Fruit fly (Drosophila melanogaster): ENCODE data around the gene gammaSnap2.
A peak's percentile ranks its signal among the peaks of the same experiment; 100 is the strongest.

Gene gammaSnap2

dm6 chr3R:10139649-10140598, 18.7 kb upstream of the gammaSnap2 start, which contains the start of gene tws (continued):
- TF ChIP-seq so (GFP tag; IDR thresholded peaks at IDR 0.05) (peak; percentile 86; the same call in 2 of the 3 replicates), GATAe (GFP tag; conservative IDR thresholded peaks at IDR 0.05) (no peak), gsb (GFP tag; IDR thresholded peaks at IDR 0.05) (no peak), crp (GFP tag; optimal IDR thresholded peaks at IDR 0.05) (no peak), Stat92E (GFP tag; optimal IDR thresholded peaks at IDR 0.05) (no peak), wor (GFP tag; IDR thresholded peaks at IDR 0.05) (no peak), jigr1 (GFP tag; IDR thresholded peaks at IDR 0.05) (no peak), Atf-2 (GFP tag; optimal IDR thresholded peaks at IDR 0.05) (peak; percentile 43), Hmr (GFP tag; optimal IDR thresholded peaks at IDR 0.05) (peak; percentile 58), CG6765 (GFP tag; optimal IDR thresholded peaks at IDR 0.05) (peak; percentile 59), CG15601 (tag; optimal IDR thresholded peaks at IDR 0.05) (peak; percentile 10), vfl (GFP tag; optimal IDR thresholded peaks at IDR 0.05) (no peak), CG7963 (GFP tag; IDR thresholded peaks at IDR 0.05; ENCODE audit: partially characterized antibody) (no peak), CG4360 (GFP tag; IDR thresholded peaks at IDR 0.05) (peak; percentile 71), tup (GFP tag; optimal IDR thresholded peaks at IDR 0.05) (peak; percentile 36), CG13894 (tag; optimal IDR thresholded peaks at IDR 0.05) (peak; percentile 35), CG31224 (GFP tag; IDR thresholded peaks at IDR 0.05) (peak; percentile 30; the same call in 1 of the 2 replicates), lab (GFP tag; optimal IDR thresholded peaks at IDR 0.05) (peak; percentile 75), CG14014 (GFP tag; IDR thresholded peaks at IDR 0.05) (peak; percentile 78), dmrt11E (tag; optimal IDR thresholded peaks at IDR 0.05) (no peak), Adf1 (GFP tag; IDR thresholded peaks at IDR 0.05) (peak; percentile 7; the same call in 1 of the 2 replicates), CG30403 (GFP tag; optimal IDR thresholded peaks at IDR 0.05) (peak; percentile 50), Mes4 (GFP tag; optimal IDR thresholded peaks at IDR 0.05) (peak; percentile 12), cas (GFP tag; IDR thresholded peaks at IDR 0.05) (peak; percentile 28; the same call in 1 of the 2 replicates), hth (optimal IDR thresholded peaks at IDR 0.05) (no peak), ranshi (GFP tag; IDR thresholded peaks at IDR 0.05) (peak; percentile 45; the same call in 1 of the 2 replicates), E2f2 (GFP tag; IDR thresholded peaks at IDR 0.05) (peak; percentile 57), CG10209 (GFP tag; optimal IDR thresholded peaks at IDR 0.05) (peak; percentile 66), Doc2 (GFP tag; IDR thresholded peaks at IDR 0.05) (no peak), CG13775 (GFP tag; optimal IDR thresholded peaks at IDR 0.05) (peak; percentile 37), CG4404 (GFP tag; IDR thresholded peaks at IDR 0.05) (no peak), ind (GFP tag; optimal IDR thresholded peaks at IDR 0.05) (peak; percentile 2), CG9876 (GFP tag; optimal IDR thresholded peaks at IDR 0.05) (no peak), Blimp-1 (GFP tag; optimal IDR thresholded peaks at IDR 0.05) (peak; percentile 32), Ada2b (GFP tag; IDR thresholded peaks at IDR 0.05) (peak; percentile 58), YL-1 (GFP tag; optimal IDR thresholded peaks at IDR 0.05) (no peak), wdn (GFP tag; IDR thresholded peaks at IDR 0.05) (peak; percentile 58), CG10147 (GFP tag; optimal IDR thresholded peaks at IDR 0.05) (peak; percentile 61), CG1647 (GFP tag; optimal IDR thresholded peaks at IDR 0.05) (no peak), Chrac-16 (GFP tag; optimal IDR thresholded peaks at IDR 0.05) (no peak), CG15514 (GFP tag; optimal IDR thresholded peaks at IDR 0.05) (peak; percentile 51), Neu2 (GFP tag; optimal IDR thresholded peaks at IDR 0.05; ENCODE audit: borderline replicate concordance) (no peak), CG2199 (GFP tag; IDR thresholded peaks at IDR 0.05) (peak; percentile 59; the same call in 1 of the 3 replicates), rib (GFP tag; IDR thresholded peaks at IDR 0.05) (peak; percentile 57), Deaf1 (tag; optimal IDR thresholded peaks at IDR 0.05) (peak; percentile 24), Xbp1 (GFP tag; optimal IDR thresholded peaks at IDR 0.05) (peak; percentile 39), kni (GFP tag; optimal IDR thresholded peaks at IDR 0.05) (no peak), row (GFP tag; IDR thresholded peaks at IDR 0.05) (peak; percentile 90)

All from whole organism, embryonic.